Worm (Caenorhabditis elegans): ENCODE results near the gene fbxa-113.

Gene fbxa-113

ce11 chrV:20195451-20196036 is 7.6 kb upstream of the fbxa-113 start, which contains the start of the genes srh-217 and Y113G7B.28 (continued):
- TF ChIP-seq php-3 (GFP tag; IDR thresholded peaks at IDR 0.05) = no peak
- no peak for TF ChIP-seq lin-38 (GFP tag; IDR thresholded peaks at IDR 0.05)

DNA sequence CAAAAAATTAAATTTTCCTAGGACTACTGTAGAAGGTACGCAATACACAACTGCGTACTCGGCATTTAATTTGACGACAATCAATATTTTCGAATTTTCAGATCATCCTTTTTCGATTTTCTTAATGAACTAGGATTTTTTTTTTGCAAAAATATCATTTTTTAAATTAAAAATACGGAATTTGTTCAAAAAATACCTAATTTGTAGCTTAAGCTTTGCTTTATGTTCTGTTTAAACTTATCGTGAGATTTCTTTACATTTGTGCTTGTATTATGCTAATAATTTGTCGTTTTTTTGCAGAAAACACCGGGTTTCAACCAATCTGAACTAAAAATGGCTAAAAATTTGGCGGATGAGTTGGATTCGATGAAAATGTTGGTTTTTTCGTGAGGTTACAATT is 6.5 kb upstream of the fbxa-113 start, which contains the start of gene ftr-1:
Gene ftr-1 (plus strand): TSS at position 301 of the 400 bp plus-strand sequence.
- no peak for TF ChIP-seq daf-16 (GFP tag; optimal IDR thresholded peaks at IDR 0.05)
- no peak for TF ChIP-seq daf-16 (tag; optimal IDR thresholded peaks at IDR 0.05)
- TF ChIP-seq ces-1 (GFP tag; optimal IDR thresholded peaks at IDR 0.05) = no peak
- no peak for TF ChIP-seq skn-1 (tag; optimal IDR thresholded peaks at IDR 0.05)
- TF ChIP-seq mdt-29 (GFP tag; IDR thresholded peaks at IDR 0.05) = no peak
- TF ChIP-seq R02D3.7 (tag; optimal IDR thresholded peaks at IDR 0.05) = no peak
- TF ChIP-seq dve-1 (tag; optimal IDR thresholded peaks at IDR 0.05; ENCODE audit: insufficient read depth) = no peak
- no peak for TF ChIP-seq ZK546.5 (tag; optimal IDR thresholded peaks at IDR 0.05)
- no peak for TF ChIP-seq nhr-42 (GFP tag; IDR thresholded peaks at IDR 0.05)
- no peak for TF ChIP-seq mep-1 (tag; optimal IDR thresholded peaks at IDR 0.05)
- TF ChIP-seq zfp-2 (tag; optimal IDR thresholded peaks at IDR 0.05) = no peak
- no peak for TF ChIP-seq cey-2 (tag; optimal IDR thresholded peaks at IDR 0.05; ENCODE audit: borderline replicate concordance, insufficient read depth)
- no peak for TF ChIP-seq php-3 (GFP tag; IDR thresholded peaks at IDR 0.05)
- no peak for TF ChIP-seq ZK337.2 (GFP tag; IDR thresholded peaks at IDR 0.05)
- no peak for TF ChIP-seq nhr-76 (tag; optimal IDR thresholded peaks at IDR 0.05)

- TF ChIP-seq skn-1 (tag; optimal IDR thresholded peaks at IDR 0.05) (no peak), mdt-29 (GFP tag; IDR thresholded peaks at IDR 0.05) (no peak), gei-8 (GFP tag; optimal IDR thresholded peaks at IDR 0.05) (no peak), egl-27 (tag; optimal IDR thresholded peaks at IDR 0.05) (no peak), nhr-76 (tag; optimal IDR thresholded peaks at IDR 0.05) (no peak), saeg-2 (GFP tag; IDR thresholded peaks at IDR 0.05) (no peak), nhr-237 (tag; optimal IDR thresholded peaks at IDR 0.05) (no peak), nhr-41 (GFP tag; IDR thresholded peaks at IDR 0.05) (no peak), mxl-3 (GFP tag; optimal IDR thresholded peaks at IDR 0.05) (no peak), hmg-1.1 (GFP tag; IDR thresholded peaks at IDR 0.05) (no peak), Y48G9A.11 (GFP tag; IDR thresholded peaks at IDR 0.05) (no peak), daf-19 (GFP tag; conservative IDR thresholded peaks at IDR 0.05) (no peak), nhr-77 (tag; optimal IDR thresholded peaks at IDR 0.05) (no peak), aha-1 (tag) (no peak), snpc-4 (tag; optimal IDR thresholded peaks at IDR 0.05) (no peak), lin-39 (tag; optimal IDR thresholded peaks at IDR 0.05) (no peak), nhr-111 (GFP tag; optimal IDR thresholded peaks at IDR 0.05) (no peak)
Observed at ce11 chrV:20198954-20199353, 4.2 kb upstream of the fbxa-113 start, which contains the start of gene fog-2. Gene fog-2 (plus strand): TSS chrV:20199254.

ce11 chrV:20199658-20200057 is 3.5 kb upstream of the fbxa-113 start:
- TF ChIP-seq mdt-29 (GFP tag; IDR thresholded peaks at IDR 0.05) (no peak), F26F4.8 (GFP tag; conservative IDR thresholded peaks at IDR 0.05) (no peak), dmd-8 (GFP tag; IDR thresholded peaks at IDR 0.05) (no peak), unc-62 (GFP tag; optimal IDR thresholded peaks at IDR 0.05 in 1 of 2) (peak in 1 of 2 experiments; percentile 93), unc-62 (tag; optimal IDR thresholded peaks at IDR 0.05) (no peak)

DNA sequence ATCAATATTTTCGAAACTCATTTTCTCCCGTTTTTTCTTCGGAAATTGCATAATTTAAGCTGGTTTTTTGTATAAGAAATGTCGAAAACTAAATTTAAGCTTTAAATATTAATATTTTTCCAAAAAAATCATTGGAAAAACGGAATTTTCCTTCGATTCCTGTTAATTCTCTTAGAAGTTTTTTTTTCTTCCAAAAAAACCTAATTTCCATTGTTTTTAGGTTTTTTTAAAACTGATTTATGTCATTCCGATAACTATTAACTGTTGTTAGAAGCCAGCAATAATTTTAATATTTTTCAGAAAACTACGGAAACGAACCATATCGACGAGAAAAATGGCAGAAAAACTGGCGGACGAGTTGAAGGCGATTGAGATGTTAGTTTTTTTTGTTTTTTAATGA is 1.9 kb upstream of the fbxa-113 start, which contains the start of gene fbxa-114:
Gene fbxa-114 (plus strand): TSS at position 301 of the 400 bp plus-strand sequence.
- peak; percentile 55 for TF ChIP-seq aha-1 (tag)
- no peak for TF ChIP-seq ces-1 (GFP tag; optimal IDR thresholded peaks at IDR 0.05)

Measured in whole organism, L4 larva.